Worm (Caenorhabditis elegans): ENCODE results near the gene dohh-1.

- TF ChIP-seq tbx-2 (tag; optimal IDR thresholded peaks at IDR 0.05), result peak; percentile 11
- no peak for TF ChIP-seq unc-3 (GFP tag; conservative IDR thresholded peaks at IDR 0.05)
- TF ChIP-seq unc-3 (tag; optimal IDR thresholded peaks at IDR 0.05), result no peak
- TF ChIP-seq ama-1 (optimal IDR thresholded peaks at IDR 0.05), result no peak
- no peak for TF ChIP-seq madf-2 (tag; optimal IDR thresholded peaks at IDR 0.05)
- TF ChIP-seq hlh-15 (tag; optimal IDR thresholded peaks at IDR 0.05), result no peak
- no peak for TF ChIP-seq ceh-9 (tag; optimal IDR thresholded peaks at IDR 0.05)
- TF ChIP-seq pqm-1 (tag; optimal IDR thresholded peaks at IDR 0.05), result no peak
- peak; percentile 49 for TF ChIP-seq unc-42 (tag; optimal IDR thresholded peaks at IDR 0.05)
- no peak for TF ChIP-seq lin-11 (tag; optimal IDR thresholded peaks at IDR 0.05)
- TF ChIP-seq hlh-30 (tag; optimal IDR thresholded peaks at IDR 0.05; ENCODE audit: insufficient read depth), result peak; percentile 85
Observed at ce11 chrII:10558962-10559415, 20.8 kb upstream of the dohh-1 start.

Data from whole organism, late embryonic.